Fruit fly (Drosophila melanogaster) whole organism, embryonic: ENCODE measurements around the gene CG18661.

ENCODE experiments used
- CG10462 ChIP-seq: fragments of 200-800 bp; sonication (Bioruptor generic); optimal IDR thresholded peaks from 2 replicates; lab custom pipeline; 2016; ENCODE audit warnings: missing biosample characterization, missing genetic modification characterization
- CG11085 ChIP-seq: fragments of 200-800 bp; sonication (Bioruptor generic); IDR thresholded peaks from 2 replicates; pipeline ENCODE4 v1.3.6; 2022; ENCODE audit warnings: missing biosample characterization, missing genetic modification characterization
- CG11093 ChIP-seq: fragments of 200-800 bp; sonication (Bioruptor generic); IDR thresholded peaks from 3 replicates; pipeline ENCODE4 v1.3.6; 2022; ENCODE audit warnings: missing biosample characterization, missing genetic modification characterization
- CG11247 ChIP-seq: fragments of 200-800 bp; sonication (Bioruptor generic); IDR thresholded peaks from 2 replicates; pipeline ENCODE4 v1.3.6; 2022; ENCODE audit warnings: missing biosample characterization, missing genetic modification characterization
- CG12104 ChIP-seq: fragments of 200-800 bp; sonication (Bioruptor generic); optimal IDR thresholded peaks from 3 replicates; lab custom pipeline; 2016; ENCODE audit warnings: missing biosample characterization, missing genetic modification characterization
- CG1233 ChIP-seq: fragments of 200-800 bp; sonication (Bioruptor generic); optimal IDR thresholded peaks from 4 replicates; lab custom pipeline; 2018; ENCODE audit warnings: missing biosample characterization, mild to moderate bottlenecking, missing genetic modification characterization
- CG12391 ChIP-seq: fragments of 200-800 bp; sonication (Bioruptor generic); optimal IDR thresholded peaks from 3 replicates; lab custom pipeline; 2018; ENCODE audit warnings: missing biosample characterization, mild to moderate bottlenecking, missing genetic modification characterization, moderate library complexity
- CG13424 ChIP-seq: fragments of 200-800 bp; sonication (Bioruptor generic); optimal IDR thresholded peaks from 2 replicates; lab custom pipeline; 2019; ENCODE audit warnings: missing biosample characterization, mild to moderate bottlenecking, missing genetic modification characterization, moderate library complexity
- CG14965 ChIP-seq: fragments of 200-800 bp; sonication (Bioruptor generic); optimal IDR thresholded peaks from 2 replicates; lab custom pipeline; 2016; ENCODE audit warnings: missing biosample characterization, missing genetic modification characterization, borderline replicate concordance
- CG15011 ChIP-seq: fragments of 200-800 bp; sonication (Bioruptor generic); optimal IDR thresholded peaks from 3 replicates; lab custom pipeline; 2018; ENCODE audit warnings: missing biosample characterization, mild to moderate bottlenecking, missing genetic modification characterization
- CG16813 ChIP-seq: fragments of 200-800 bp; sonication (Bioruptor generic); IDR thresholded peaks from 3 replicates; pipeline ENCODE4 v1.3.6; 2022; ENCODE audit warnings: missing biosample characterization, missing genetic modification characterization; ENCODE audit not compliant: partially characterized antibody
- CG18619 ChIP-seq: fragments of 200-800 bp; sonication (Bioruptor generic); optimal IDR thresholded peaks from 3 replicates; lab custom pipeline; 2017; ENCODE audit warnings: missing biosample characterization, mild to moderate bottlenecking, missing genetic modification characterization
- CG2116 ChIP-seq: fragments of 200-800 bp; sonication (Bioruptor generic); optimal IDR thresholded peaks from 3 replicates; lab custom pipeline; 2018; ENCODE audit warnings: missing biosample characterization, mild to moderate bottlenecking, missing genetic modification characterization
- CG4404 ChIP-seq: fragments of 200-800 bp; sonication (Bioruptor generic); IDR thresholded peaks from 2 replicates; pipeline ENCODE4 v1.3.6; 2022; ENCODE audit warnings: missing biosample characterization, missing genetic modification characterization
- CG4730 ChIP-seq: fragments of 200-800 bp; sonication (Bioruptor generic); IDR thresholded peaks from 2 replicates; pipeline ENCODE4 v1.3.6; 2022; ENCODE audit warnings: missing biosample characterization, missing genetic modification characterization
- CG5180 ChIP-seq: fragments of 200-800 bp; sonication (Bioruptor generic); optimal IDR thresholded peaks from 3 replicates; lab custom pipeline; 2017; ENCODE audit warnings: missing biosample characterization, missing genetic modification characterization, mild to moderate bottlenecking, moderate library complexity, missing genetic modification reagents
- CG6813 ChIP-seq: fragments of 200-800 bp; sonication (Bioruptor generic); optimal IDR thresholded peaks from 2 replicates; lab custom pipeline; 2017; ENCODE audit warnings: missing biosample characterization, missing genetic modification characterization, mild to moderate bottlenecking, moderate library complexity, missing genetic modification reagents
- CG9609 ChIP-seq: fragments of 200-800 bp; sonication (Bioruptor generic); optimal IDR thresholded peaks from 3 replicates; lab custom pipeline; 2016; ENCODE audit warnings: missing biosample characterization, missing genetic modification characterization
- CG9817 ChIP-seq: fragments of 200-800 bp; sonication (Bioruptor generic); optimal IDR thresholded peaks from 2 replicates; lab custom pipeline; 2018; ENCODE audit warnings: missing biosample characterization, mild to moderate bottlenecking, missing genetic modification characterization, moderate library complexity
- CkIIα-i1 ChIP-seq: fragments of 200-800 bp; sonication (Bioruptor generic); IDR thresholded peaks from 2 replicates; pipeline ENCODE4 v1.3.6; 2022; ENCODE audit warnings: missing biosample characterization, missing genetic modification characterization
- CrebB ChIP-seq: fragments of 200-800 bp; sonication (Bioruptor generic); optimal IDR thresholded peaks from 3 replicates; lab custom pipeline; 2018; ENCODE audit warnings: missing biosample characterization, mild to moderate bottlenecking, missing genetic modification characterization
- Deaf1 ChIP-seq: fragments of 200-800 bp; optimal IDR thresholded peaks from 3 replicates; lab custom pipeline; 2019; ENCODE audit warnings: missing biosample characterization, mild to moderate bottlenecking, missing genetic modification characterization, moderate library complexity
- Gug ChIP-seq: fragments of 200-800 bp; sonication (Bioruptor generic); IDR thresholded peaks from 4 replicates; pipeline ENCODE4 v1.3.6; 2022; ENCODE audit warnings: missing biosample characterization, missing genetic modification characterization
- HmgZ ChIP-seq: fragments of 200-800 bp; sonication (Bioruptor generic); optimal IDR thresholded peaks from 2 replicates; lab custom pipeline; 2018; ENCODE audit warnings: missing biosample characterization, mild to moderate bottlenecking, missing genetic modification characterization
- Hsf ChIP-seq: fragments of 200-800 bp; sonication (Bioruptor generic); optimal IDR thresholded peaks from 3 replicates; lab custom pipeline; 2016; ENCODE audit warnings: missing biosample characterization, missing genetic modification characterization
- Jarid2 ChIP-seq: fragments of 200-800 bp; sonication (Bioruptor generic); optimal IDR thresholded peaks from 3 replicates; lab custom pipeline; 2017; ENCODE audit warnings: mild to moderate bottlenecking, missing biosample characterization, missing genetic modification reagents, missing genetic modification characterization
- MBD-R2 ChIP-seq: fragments of 200-800 bp; sonication (Bioruptor generic); IDR thresholded peaks from 2 replicates; pipeline ENCODE4 v1.3.6; 2022; ENCODE audit warnings: missing biosample characterization, missing genetic modification characterization
- Mad ChIP-seq: fragments of 200-800 bp; sonication (Bioruptor generic); optimal IDR thresholded peaks from 2 replicates; lab custom pipeline; 2016; ENCODE audit warnings: missing biosample characterization, missing genetic modification characterization
- NC2α ChIP-seq: fragments of 200-800 bp; sonication (Bioruptor generic); optimal IDR thresholded peaks from 2 replicates; lab custom pipeline; 2016; ENCODE audit warnings: missing biosample characterization, missing genetic modification characterization
- Oaz ChIP-seq: fragments of 200-800 bp; sonication (Bioruptor generic); IDR thresholded peaks from 2 replicates; pipeline ENCODE4 v1.3.6; 2022; ENCODE audit warnings: missing biosample characterization, missing genetic modification characterization
- Pdp1 ChIP-seq, 2 experiments: fragments of 200-800 bp; sonication (Bioruptor generic); optimal IDR thresholded peaks; 3 replicates each; lab custom pipeline; 2016; ENCODE audit warnings: missing biosample characterization in 2 of 2, missing genetic modification characterization in 2 of 2, mild to moderate bottlenecking in 1 of 2, moderate library complexity in 1 of 2
- TFAM ChIP-seq: fragments of 200-800 bp; sonication (Bioruptor generic); optimal IDR thresholded peaks from 2 replicates; lab custom pipeline; 2017; ENCODE audit warnings: missing biosample characterization, missing genetic modification characterization, inconsistent platforms
- Trl ChIP-seq, 3 experiments: fragments of >200 bp in 2 of 3; fragments of 200-800 bp in 1 of 3; sonication (Bioruptor generic) in 1 of 3; optimal IDR thresholded peaks; 2 replicates in 1 of 3; 3 replicates in 2 of 3; lab custom pipeline; 2016 to 2017; ENCODE audit warnings: missing biosample characterization in 1 of 3, missing genetic modification characterization in 1 of 3
- Xrp1 ChIP-seq: fragments of 200-800 bp; sonication (Bioruptor generic); IDR thresholded peaks from 2 replicates; pipeline ENCODE4 v1.3.6; 2022; ENCODE audit warnings: missing biosample characterization, missing genetic modification characterization
- ab ChIP-seq: fragments of 200-800 bp; sonication (Bioruptor generic); optimal IDR thresholded peaks from 2 replicates; lab custom pipeline; 2016; ENCODE audit warnings: missing biosample characterization, missing genetic modification characterization
- crol ChIP-seq: fragments of 200-800 bp; sonication (Bioruptor generic); IDR thresholded peaks from 2 replicates; pipeline ENCODE4 v1.3.6; 2022; ENCODE audit warnings: missing biosample characterization, missing genetic modification characterization
- dimm ChIP-seq: fragments of 200-800 bp; sonication (Bioruptor generic); IDR thresholded peaks from 2 replicates; pipeline ENCODE4 v1.3.6; 2022; ENCODE audit warnings: missing biosample characterization, missing genetic modification characterization
- grn ChIP-seq: fragments of 200-800 bp; sonication (Bioruptor generic); optimal IDR thresholded peaks from 3 replicates; lab custom pipeline; 2017; ENCODE audit warnings: missing biosample characterization, missing genetic modification characterization
- gro ChIP-seq: fragments of 200-800 bp; sonication (Bioruptor generic); optimal IDR thresholded peaks from 2 replicates; lab custom pipeline; 2016; ENCODE audit warnings: missing biosample characterization, missing genetic modification characterization
- kay ChIP-seq: fragments of 200-800 bp; sonication (Bioruptor generic); optimal IDR thresholded peaks from 2 replicates; lab custom pipeline; 2016; ENCODE audit warnings: missing biosample characterization, missing genetic modification characterization
- lab ChIP-seq: fragments of 200-800 bp; sonication (Bioruptor generic); optimal IDR thresholded peaks from 3 replicates; lab custom pipeline; 2017; ENCODE audit warnings: missing biosample characterization, missing genetic modification characterization, mild to moderate bottlenecking, moderate library complexity, missing genetic modification reagents
- lbe ChIP-seq: fragments of 200-800 bp; sonication (Bioruptor generic); optimal IDR thresholded peaks from 2 replicates; lab custom pipeline; 2016; ENCODE audit warnings: missing biosample characterization, mild to moderate bottlenecking, missing genetic modification characterization
- org-1 ChIP-seq: fragments of 200-800 bp; sonication (Bioruptor generic); optimal IDR thresholded peaks from 2 replicates; lab custom pipeline; 2017; ENCODE audit warnings: missing biosample characterization, missing genetic modification characterization
- pzg ChIP-seq: fragments of 200-800 bp; sonication (Bioruptor generic); optimal IDR thresholded peaks from 3 replicates; lab custom pipeline; 2018; ENCODE audit warnings: missing biosample characterization, mild to moderate bottlenecking, missing genetic modification characterization, moderate library complexity
- run ChIP-seq: fragments of 200-800 bp; sonication (Bioruptor generic); optimal IDR thresholded peaks from 3 replicates; lab custom pipeline; 2018; ENCODE audit warnings: missing biosample characterization, mild to moderate bottlenecking, missing genetic modification characterization
- sd ChIP-seq: fragments of 200-800 bp; sonication (Bioruptor generic); optimal IDR thresholded peaks from 3 replicates; lab custom pipeline; 2018; ENCODE audit warnings: missing biosample characterization, mild to moderate bottlenecking, missing genetic modification characterization, moderate library complexity
- sim ChIP-seq: fragments of 200-800 bp; sonication (Bioruptor generic); IDR thresholded peaks from 2 replicates; pipeline ENCODE4 v1.3.6; 2022; ENCODE audit warnings: missing biosample characterization, missing genetic modification characterization
- ssp ChIP-seq: fragments of 200-800 bp; sonication (Bioruptor generic); IDR thresholded peaks from 2 replicates; pipeline ENCODE4 v1.3.6; 2022; ENCODE audit warnings: missing biosample characterization, missing genetic modification characterization
- stwl ChIP-seq: fragments of 200-800 bp; sonication (Bioruptor generic); optimal IDR thresholded peaks from 3 replicates; lab custom pipeline; 2018; ENCODE audit warnings: missing biosample characterization, mild to moderate bottlenecking, missing genetic modification characterization, moderate library complexity
- toy ChIP-seq: fragments of 200-800 bp; sonication (Bioruptor generic); IDR thresholded peaks from 2 replicates; pipeline ENCODE4 v1.3.6; 2022; ENCODE audit warnings: missing biosample characterization, missing genetic modification characterization
- trem ChIP-seq: fragments of 200-800 bp; optimal IDR thresholded peaks from 3 replicates; lab custom pipeline; 2019; ENCODE audit warnings: missing biosample characterization, mild to moderate bottlenecking, missing genetic modification characterization, moderate library complexity

Gene CG18661

dm6 chr2L:8989037-8989591 is 8.3 kb upstream of the CG18661 start, which contains the start of gene rost (continued):
- TF ChIP-seq Oaz (GFP tag; lab: Robert Waterston, UW), result no peak
- TF ChIP-seq trem (tag; lab: Kevin White, UChicago), result no peak
- TF ChIP-seq Deaf1 (tag; lab: Kevin White, UChicago), result peak; percentile 94
- TF ChIP-seq CG10462 (GFP tag; lab: Kevin White, UChicago), result no peak
- no peak for TF ChIP-seq CrebB (tag; lab: Kevin White, UChicago)
- TF ChIP-seq CG2116, result no peak
- peak; percentile 54 for TF ChIP-seq lbe
- TF ChIP-seq gro (GFP tag; lab: Kevin White, UChicago), result no peak
- no peak for TF ChIP-seq CG6813
- no peak for TF ChIP-seq NC2α (GFP tag; lab: Kevin White, UChicago)
- TF ChIP-seq toy (GFP tag; lab: Robert Waterston, UW), result no peak
- peak; percentile 73 for TF ChIP-seq grn (GFP tag; lab: Kevin White, UChicago)
- TF ChIP-seq TFAM, result no peak
- no peak for TF ChIP-seq sim (GFP tag; lab: Robert Waterston, UW)
- TF ChIP-seq ab (GFP tag; lab: Kevin White, UChicago), result no peak
- no peak for TF ChIP-seq Hsf (GFP tag; lab: Kevin White, UChicago)
- TF ChIP-seq CG4730 (GFP tag; lab: Robert Waterston, UW), result no peak
- peak; percentile 11 to 57 for TF ChIP-seq Trl (optimal IDR thresholded peaks at IDR 0.05; lab: Kevin White, UChicago)
- TF ChIP-seq Trl (GFP tag; optimal IDR thresholded peaks at IDR 0.05; lab: Kevin White, UChicago), result no peak
- TF ChIP-seq sd (tag; lab: Kevin White, UChicago), result peak; percentile 3
- no peak for TF ChIP-seq stwl
- TF ChIP-seq CG15011, result no peak
- no peak for TF ChIP-seq CG11247
- TF ChIP-seq CG12391 (tag; lab: Kevin White, UChicago), result no peak
- TF ChIP-seq Mad (GFP tag; lab: Kevin White, UChicago), result no peak
- TF ChIP-seq CG1233 (GFP tag; lab: Kevin White, UChicago), result no peak
- no peak for TF ChIP-seq CG13424 (tag; lab: Kevin White, UChicago)
- TF ChIP-seq ssp (GFP tag; lab: Robert Waterston, UW), result no peak
- TF ChIP-seq crol (GFP tag; lab: Robert Waterston, UW), result peak; percentile 60
- peak; percentile 77 for TF ChIP-seq CG5180
- TF ChIP-seq MBD-R2 (GFP tag; lab: Robert Waterston, UW), result 0 out of 2 replicates have a peak, but pooled peaks have one; percentile 7
- peak in 1 of 2 experiments; percentile 69 for TF ChIP-seq Pdp1 (GFP tag; optimal IDR thresholded peaks at IDR 0.05; lab: Kevin White, UChicago)
- TF ChIP-seq CG11085 (GFP tag; lab: Robert Waterston, UW), result no peak
- no peak for TF ChIP-seq Xrp1
- TF ChIP-seq kay (GFP tag; lab: Kevin White, UChicago), result no peak
- no peak for TF ChIP-seq CkIIα-i1 (GFP tag; lab: Robert Waterston, UW)
- no peak for TF ChIP-seq org-1 (GFP tag; lab: Kevin White, UChicago)
- TF ChIP-seq Jarid2 (GFP tag; lab: Kevin White, UChicago), result peak; percentile 41
- TF ChIP-seq lab (GFP tag; lab: Kevin White, UChicago), result peak; percentile 25
- TF ChIP-seq CG16813 (GFP tag; lab: Robert Waterston, UW), result no peak
- peak; percentile 44 for TF ChIP-seq HmgZ (tag; lab: Kevin White, UChicago)
- TF ChIP-seq Gug (GFP tag; lab: Robert Waterston, UW), result no peak
- no peak for TF ChIP-seq CG18619 (GFP tag; lab: Kevin White, UChicago)
- TF ChIP-seq dimm (GFP tag; lab: Robert Waterston, UW), result no peak
- TF ChIP-seq run, result no peak
- TF ChIP-seq CG12104 (GFP tag; lab: Kevin White, UChicago), result no peak
- no peak for TF ChIP-seq CG11093 (GFP tag; lab: Robert Waterston, UW)
- no peak for TF ChIP-seq CG14965
- TF ChIP-seq CG9609 (GFP tag; lab: Kevin White, UChicago), result no peak
- TF ChIP-seq pzg (GFP tag; lab: Kevin White, UChicago), result no peak
- TF ChIP-seq CG4404 (GFP tag; lab: Robert Waterston, UW), result no peak
- TF ChIP-seq CG9817, result no peak
